Worm (Caenorhabditis elegans): Measurements from ENCODE around the gene R09H10.3.

DNA sequence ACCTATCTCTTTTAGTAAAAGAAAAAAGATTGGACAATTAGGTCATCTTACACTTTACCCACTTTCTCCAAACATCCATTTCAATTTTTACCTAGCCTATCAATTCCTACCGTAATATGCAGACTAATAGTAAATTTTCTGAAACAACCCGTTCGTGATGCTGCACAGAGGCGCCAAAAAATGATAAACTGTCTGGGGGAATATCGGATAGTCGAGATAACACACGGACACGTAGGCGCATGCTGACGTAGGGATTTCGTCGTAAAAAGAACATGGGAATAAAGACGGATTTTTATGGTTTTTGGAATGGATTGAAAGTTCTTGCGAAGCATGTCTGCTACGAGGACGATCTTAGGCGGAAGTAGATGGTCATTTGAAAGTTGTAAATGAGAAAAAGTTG lies 9.5 kb downstream of the R09H10.3 start:
- TF ChIP-seq lin-35 (GFP tag; optimal IDR thresholded peaks at IDR 0.05) (no peak), fkh-10 (GFP tag; optimal IDR thresholded peaks at IDR 0.05) (no peak), zip-4 (GFP tag; optimal IDR thresholded peaks at IDR 0.05) (no peak), snpc-4 (tag; optimal IDR thresholded peaks at IDR 0.05) (no peak), nhr-90 (tag; optimal IDR thresholded peaks at IDR 0.05; ENCODE audit: poor library complexity) (no peak), unc-62 (GFP tag; optimal IDR thresholded peaks at IDR 0.05) (no peak), nhr-12 (tag; optimal IDR thresholded peaks at IDR 0.05) (no peak)

Measured in whole organism, L1 larva.